Worm (Caenorhabditis elegans): Measurements from ENCODE around the gene C03A3.1.

DNA sequence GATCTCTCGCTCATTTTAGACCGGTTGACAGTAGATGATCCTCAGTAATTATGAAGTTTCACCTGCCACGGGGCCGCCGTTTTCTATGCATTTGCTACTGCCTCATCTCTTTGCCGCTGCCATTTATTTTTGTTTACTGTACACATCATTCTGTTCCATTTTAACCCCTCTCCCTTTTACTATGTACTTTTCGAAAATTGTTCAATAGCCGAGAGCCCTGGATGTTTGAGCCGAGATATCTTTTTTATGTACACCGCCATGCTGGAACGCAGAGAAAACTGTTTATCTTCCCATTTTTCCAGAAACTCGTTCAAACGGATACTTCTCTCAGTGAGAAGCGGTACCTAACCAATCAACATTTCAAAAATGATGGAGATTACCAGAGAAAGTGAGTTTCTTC is 13.7 kb downstream of the C03A3.1 start, which contains the start of gene ifa-1:
- TF ChIP-seq ztf-4 (tag; optimal IDR thresholded peaks at IDR 0.05), result no peak
- no peak for TF ChIP-seq snpc-4 (tag; optimal IDR thresholded peaks at IDR 0.05)
- no peak for TF ChIP-seq aly-2 (tag; optimal IDR thresholded peaks at IDR 0.05)
- TF ChIP-seq nhr-237 (tag; optimal IDR thresholded peaks at IDR 0.05), result no peak
